Fruit fly (Drosophila melanogaster): ENCODE measurements around the gene CG42870.

CG42870 gene

dm6 chr3R:21737264-21737663 lies at the start of gene CG42870:
Gene CG42870 (minus strand): TSS chr3R:21737364.
- no peak for TF ChIP-seq CG17801 (GFP tag; optimal IDR thresholded peaks at IDR 0.05; ENCODE audit: partially characterized antibody)

- no peak for TF ChIP-seq CG17801 (GFP tag; optimal IDR thresholded peaks at IDR 0.05; ENCODE audit: partially characterized antibody)
Measured at dm6 chr3R:21782295-21782922, 45.2 kb upstream of the CG42870 start, which contains the start of gene tsl. Gene tsl (minus strand): TSS chr3R:21782536.

dm6 chr3R:21781448-21781847 lies 44.3 kb upstream of the CG42870 start:
- TF ChIP-seq CG17801 (GFP tag; optimal IDR thresholded peaks at IDR 0.05; ENCODE audit: partially characterized antibody) = no peak

- TF ChIP-seq CG17801 (GFP tag; optimal IDR thresholded peaks at IDR 0.05; ENCODE audit: partially characterized antibody) = no peak
Measured at dm6 chr3R:21780086-21780485, 42.9 kb upstream of the CG42870 start.

- TF ChIP-seq CG17801 (GFP tag; optimal IDR thresholded peaks at IDR 0.05; ENCODE audit: partially characterized antibody) = no peak
Measured at dm6 chr3R:21777660-21778059, 40.5 kb upstream of the CG42870 start, which contains the start of gene Polr1H. Gene Polr1H (minus strand): TSS chr3R:21777847.

dm6 chr3R:21775766-21776165 lies 38.6 kb upstream of the CG42870 start, which contains the start of the genes GABA-B-R2 and CG6800:
Gene GABA-B-R2 (minus strand): TSS chr3R:21775840.
Gene CG6800 (plus strand): TSS chr3R:21776138.
- no peak for TF ChIP-seq CG17801 (GFP tag; optimal IDR thresholded peaks at IDR 0.05; ENCODE audit: partially characterized antibody)

- TF ChIP-seq CG17801 (GFP tag; optimal IDR thresholded peaks at IDR 0.05; ENCODE audit: partially characterized antibody) = no peak
Measured at dm6 chr3R:21769218-21769617, 32.1 kb upstream of the CG42870 start, which contains the start of gene Burs. Gene Burs (plus strand): TSS chr3R:21769518.

- TF ChIP-seq CG17801 (GFP tag; optimal IDR thresholded peaks at IDR 0.05; ENCODE audit: partially characterized antibody) = no peak
Measured at dm6 chr3R:21758145-21758856, 21.1 kb upstream of the CG42870 start, which contains the start of gene CG42335. Gene CG42335 (plus strand): TSS chr3R:21758764.

dm6 chr3R:21757550-21757949 lies 20.4 kb upstream of the CG42870 start:
- TF ChIP-seq CG17801 (GFP tag; optimal IDR thresholded peaks at IDR 0.05; ENCODE audit: partially characterized antibody) = no peak

- TF ChIP-seq CG17801 (GFP tag; optimal IDR thresholded peaks at IDR 0.05; ENCODE audit: partially characterized antibody) = no peak
Measured at dm6 chr3R:21753974-21754373, 16.8 kb upstream of the CG42870 start, which contains the start of gene CG31198. Gene CG31198 (plus strand): TSS chr3R:21754324.

dm6 chr3R:21753099-21753498 lies 15.9 kb upstream of the CG42870 start:
- no peak for TF ChIP-seq CG17801 (GFP tag; optimal IDR thresholded peaks at IDR 0.05; ENCODE audit: partially characterized antibody)

- no peak for TF ChIP-seq CG17801 (GFP tag; optimal IDR thresholded peaks at IDR 0.05; ENCODE audit: partially characterized antibody)
Measured at dm6 chr3R:21748954-21749920, 12.1 kb upstream of the CG42870 start, which contains the start of gene CG31233. Gene CG31233 (plus strand): TSS chr3R:21749853.

- TF ChIP-seq CG17801 (GFP tag; optimal IDR thresholded peaks at IDR 0.05; ENCODE audit: partially characterized antibody) = no peak
Measured at dm6 chr3R:21745887-21746286, 8.7 kb upstream of the CG42870 start.

dm6 chr3R:21744988-21745387 lies 7.8 kb upstream of the CG42870 start, which contains the start of gene CG31343:
Gene CG31343 (plus strand): TSS chr3R:21745266.
- no peak for TF ChIP-seq CG17801 (GFP tag; optimal IDR thresholded peaks at IDR 0.05; ENCODE audit: partially characterized antibody)

All from ovary, adult (tissue).